Worm (Caenorhabditis elegans) whole organism, L2 larva: ENCODE results near the gene math-38.

Source experiments
- R02D3.7 ChIP-seq: fragments of 150-350 bp; optimal IDR thresholded peaks from 2 replicates; lab custom pipeline; 2014; ENCODE audit warnings: missing biosample characterization, missing genetic modification characterization
- Y55F3AM.14 ChIP-seq: fragments of 200-800 bp; sonication (Bioruptor generic); optimal IDR thresholded peaks from 2 replicates; lab custom pipeline; 2018; ENCODE audit warnings: mild to moderate bottlenecking, missing genetic modification characterization, missing compliant biosample characterization
- ZK546.5 ChIP-seq: sonication (generic microtip); optimal IDR thresholded peaks from 2 replicates; lab custom pipeline; 2017; ENCODE audit warnings: missing biosample characterization, missing genetic modification characterization
- aly-2 ChIP-seq: fragments of 150-350 bp; optimal IDR thresholded peaks from 2 replicates; lab custom pipeline; 2014; ENCODE audit warnings: missing biosample characterization, missing genetic modification characterization
- blmp-1 ChIP-seq: sonication (generic microtip); optimal IDR thresholded peaks from 2 replicates; lab custom pipeline; 2017; ENCODE audit warnings: missing genetic modification characterization, mild to moderate bottlenecking, missing compliant biosample characterization, antibody characterized with exemption, moderate library complexity; ENCODE audit not compliant: insufficient read depth
- crh-2 ChIP-seq: sonication (generic microtip); optimal IDR thresholded peaks from 2 replicates; lab custom pipeline; 2017; ENCODE audit warnings: missing biosample characterization, missing genetic modification characterization
- dmd-4 ChIP-seq: sonication (generic microtip); optimal IDR thresholded peaks from 2 replicates; lab custom pipeline; 2017; ENCODE audit warnings: missing biosample characterization, missing genetic modification characterization
- egl-27 ChIP-seq: sonication (generic microtip); optimal IDR thresholded peaks from 3 replicates; lab custom pipeline; 2017; ENCODE audit warnings: missing biosample characterization, missing genetic modification reagents, missing genetic modification characterization
- elt-3 ChIP-seq: sonication (generic microtip); optimal IDR thresholded peaks from 2 replicates; lab custom pipeline; 2017; ENCODE audit warnings: missing biosample characterization, missing genetic modification characterization
- fos-1 ChIP-seq: fragments of 150-350 bp; optimal IDR thresholded peaks from 2 replicates; lab custom pipeline; 2014; ENCODE audit warnings: missing biosample characterization, missing genetic modification characterization
- gmeb-1 ChIP-seq: fragments of 150-350 bp; optimal IDR thresholded peaks from 2 replicates; lab custom pipeline; 2014; ENCODE audit warnings: missing biosample characterization, missing genetic modification characterization
- lin-11 ChIP-seq: fragments of 150-350 bp; sonication (generic microtip); optimal IDR thresholded peaks from 2 replicates; lab custom pipeline; 2014; ENCODE audit warnings: missing biosample characterization, missing genetic modification characterization, inconsistent platforms, mixed read lengths
- lin-13 ChIP-seq: fragments of 150-350 bp; optimal IDR thresholded peaks from 2 replicates; lab custom pipeline; 2014; ENCODE audit warnings: missing biosample characterization, missing genetic modification reagents, missing genetic modification characterization
- lsy-2 ChIP-seq, 2 experiments: fragments of 150-350 bp in 1 of 2; sonication (generic microtip) in 1 of 2; optimal IDR thresholded peaks; 2 replicates each; lab custom pipeline; 2014 to 2017; ENCODE audit warnings: missing biosample characterization in 2 of 2, missing genetic modification characterization in 2 of 2
- mab-5 ChIP-seq: fragments of 150-350 bp; optimal IDR thresholded peaks from 2 replicates; lab custom pipeline; 2014; ENCODE audit warnings: missing biosample characterization, missing genetic modification characterization
- nhr-10 ChIP-seq: sonication (generic microtip); optimal IDR thresholded peaks from 2 replicates; lab custom pipeline; 2017; ENCODE audit warnings: missing biosample characterization, missing genetic modification characterization
- nhr-11 ChIP-seq: fragments of 150-350 bp; optimal IDR thresholded peaks from 2 replicates; lab custom pipeline; 2014; ENCODE audit warnings: missing biosample characterization, missing genetic modification characterization
- nhr-12 ChIP-seq: fragments of 150-350 bp; optimal IDR thresholded peaks from 2 replicates; lab custom pipeline; 2014; ENCODE audit warnings: missing biosample characterization, missing genetic modification characterization
- nhr-129 ChIP-seq: fragments of 150-350 bp; optimal IDR thresholded peaks from 2 replicates; lab custom pipeline; 2014; ENCODE audit warnings: missing biosample characterization, missing genetic modification characterization
- nhr-21 ChIP-seq: fragments of 150-350 bp; optimal IDR thresholded peaks from 2 replicates; lab custom pipeline; 2014; ENCODE audit warnings: missing biosample characterization, missing genetic modification characterization
- nhr-23 ChIP-seq: fragments of 150-350 bp; optimal IDR thresholded peaks from 2 replicates; lab custom pipeline; 2014; ENCODE audit warnings: missing biosample characterization, missing genetic modification reagents, missing genetic modification characterization
- nhr-237 ChIP-seq: fragments of 150-350 bp; optimal IDR thresholded peaks from 2 replicates; lab custom pipeline; 2014; ENCODE audit warnings: missing biosample characterization, missing genetic modification characterization
- nhr-25 ChIP-seq: fragments of 150-350 bp; sonication (generic microtip); optimal IDR thresholded peaks from 3 replicates; lab custom pipeline; 2014; ENCODE audit warnings: missing biosample characterization, missing genetic modification characterization
- nhr-6 ChIP-seq: fragments of 150-350 bp; optimal IDR thresholded peaks from 2 replicates; lab custom pipeline; 2014; ENCODE audit warnings: missing biosample characterization, missing genetic modification characterization
- nhr-77 ChIP-seq: fragments of 150-350 bp; optimal IDR thresholded peaks from 2 replicates; lab custom pipeline; 2014; ENCODE audit warnings: missing biosample characterization, missing genetic modification characterization
- peb-1 ChIP-seq: fragments of 150-350 bp; optimal IDR thresholded peaks from 2 replicates; lab custom pipeline; 2014; ENCODE audit warnings: missing biosample characterization, missing genetic modification characterization
- sem-4 ChIP-seq: fragments of 150-350 bp; optimal IDR thresholded peaks from 2 replicates; lab custom pipeline; 2014; ENCODE audit warnings: missing biosample characterization, missing genetic modification reagents, missing genetic modification characterization
- sma-9 ChIP-seq, 2 experiments: fragments of 150-350 bp in 1 of 2; sonication (generic microtip) in 1 of 2; optimal IDR thresholded peaks; 2 replicates each; lab custom pipeline; 2014 to 2016; ENCODE audit warnings: missing genetic modification characterization in 2 of 2, mild to moderate bottlenecking in 1 of 2, missing biosample characterization in 1 of 2, missing compliant biosample characterization in 1 of 2, missing genetic modification reagents in 1 of 2, moderate library complexity in 1 of 2
- snpc-4 ChIP-seq: fragments of 150-350 bp; optimal IDR thresholded peaks from 2 replicates; lab custom pipeline; 2014; ENCODE audit warnings: missing biosample characterization, missing genetic modification characterization
- unc-62 ChIP-seq: fragments of 150-350 bp; optimal IDR thresholded peaks from 2 replicates; lab custom pipeline; 2014; ENCODE audit warnings: missing biosample characterization, missing genetic modification reagents, missing genetic modification characterization
- zag-1 ChIP-seq: fragments of 150-350 bp; optimal IDR thresholded peaks from 2 replicates; lab custom pipeline; 2014; ENCODE audit warnings: missing biosample characterization, missing genetic modification characterization
- ztf-1 ChIP-seq: fragments of 200-800 bp; sonication (Bioruptor generic); conservative IDR thresholded peaks from 2 replicates; pipeline ENCODE4 v1.3.6; 2022; ENCODE audit warnings: missing genetic modification characterization, missing compliant biosample characterization
- ztf-11 ChIP-seq: sonication (generic microtip); optimal IDR thresholded peaks from 2 replicates; lab custom pipeline; 2017; ENCODE audit warnings: missing biosample characterization, missing genetic modification characterization
- ztf-4 ChIP-seq: fragments of 150-350 bp; optimal IDR thresholded peaks from 2 replicates; lab custom pipeline; 2014; ENCODE audit warnings: missing biosample characterization, missing genetic modification characterization

Gene math-38

DNA sequence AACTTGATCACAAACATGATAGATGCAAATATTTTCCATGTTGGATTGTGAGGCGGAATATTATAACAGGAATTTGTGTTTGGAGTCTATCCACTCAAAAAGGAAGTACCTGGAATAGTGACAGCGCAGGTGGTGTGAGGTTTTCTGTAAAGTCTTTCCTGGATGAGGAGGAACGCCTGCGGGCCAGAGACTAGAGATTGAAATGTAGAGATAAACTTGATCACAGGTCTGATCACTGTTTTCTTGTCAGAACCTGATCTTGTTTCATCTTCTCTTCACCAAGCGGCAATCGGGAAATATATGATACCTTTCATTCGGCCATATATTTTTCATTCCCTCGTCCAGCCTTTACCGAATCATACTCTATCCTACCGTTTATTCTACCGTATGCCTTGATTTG is 6.5 kb upstream of the math-38 start, which contains the start of gene T07H3.8:
T07H3.8 (plus strand) TSS at position 301 of the 400 bp plus-strand sequence.
- TF ChIP-seq egl-27 (tag; lab: Kevin White, UChicago) (no peak), crh-2 (tag; lab: Kevin White, UChicago) (no peak), nhr-23 (tag; lab: Kevin White, UChicago) (no peak), sma-9 (GFP tag; optimal IDR thresholded peaks at IDR 0.05; lab: Kevin White, UChicago) (no peak), sma-9 (tag; optimal IDR thresholded peaks at IDR 0.05; lab: Kevin White, UChicago) (no peak), fos-1 (no peak), ztf-11 (tag; lab: Kevin White, UChicago) (no peak), nhr-237 (tag; lab: Kevin White, UChicago) (no peak), zag-1 (tag; lab: Kevin White, UChicago) (no peak), snpc-4 (no peak)
- TF ChIP-seq, all 48 proteins: peak for 0

DNA sequence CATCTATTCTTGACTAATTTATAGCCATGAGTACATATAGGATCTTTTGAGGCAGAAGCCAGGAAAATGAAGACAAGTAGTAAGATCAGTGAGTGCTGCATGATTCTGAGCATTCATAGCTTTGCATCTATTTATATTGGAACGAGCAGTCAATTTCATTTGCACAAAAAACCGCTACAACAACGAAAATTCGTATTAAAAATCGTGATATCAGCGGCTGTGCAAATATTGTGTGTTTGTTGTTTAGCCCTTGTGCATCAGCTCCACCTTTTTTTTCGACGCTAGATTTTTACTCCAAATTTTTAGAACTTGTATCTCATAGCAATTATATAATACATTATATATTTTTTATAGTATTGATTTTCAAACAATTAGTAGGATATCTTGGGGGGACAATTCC is 4.4 kb upstream of the math-38 start, which contains the start of gene clec-21:
clec-21 (minus strand) TSS at position 101 of the 400 bp plus-strand sequence.
- TF ChIP-seq dmd-4 (tag; lab: Kevin White, UChicago) (no peak), blmp-1 (no peak), lin-11 (tag; lab: Kevin White, UChicago) (no peak)

DNA sequence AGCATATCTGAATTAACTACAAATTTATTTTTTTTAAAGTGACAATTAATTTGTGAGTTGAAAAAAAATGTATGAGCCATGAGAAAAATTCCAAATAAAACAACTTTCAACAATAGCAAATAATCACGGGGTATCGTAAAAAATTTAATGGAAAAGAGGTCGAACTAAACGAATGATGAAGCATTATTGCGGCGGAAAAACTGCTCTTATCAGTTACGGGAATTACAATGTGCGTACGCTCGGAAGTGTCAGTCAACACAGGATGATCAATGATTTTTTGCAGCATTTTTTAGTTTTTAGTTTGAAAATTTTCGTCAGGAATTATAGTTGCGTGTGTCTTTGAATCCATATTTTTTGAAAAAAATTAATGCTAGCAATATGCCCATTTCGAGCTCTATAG is 3.0 kb downstream of the math-38 start:
- TF ChIP-seq fos-1 (peak; percentile 82), nhr-237 (tag; lab: Kevin White, UChicago) (no peak)

DNA sequence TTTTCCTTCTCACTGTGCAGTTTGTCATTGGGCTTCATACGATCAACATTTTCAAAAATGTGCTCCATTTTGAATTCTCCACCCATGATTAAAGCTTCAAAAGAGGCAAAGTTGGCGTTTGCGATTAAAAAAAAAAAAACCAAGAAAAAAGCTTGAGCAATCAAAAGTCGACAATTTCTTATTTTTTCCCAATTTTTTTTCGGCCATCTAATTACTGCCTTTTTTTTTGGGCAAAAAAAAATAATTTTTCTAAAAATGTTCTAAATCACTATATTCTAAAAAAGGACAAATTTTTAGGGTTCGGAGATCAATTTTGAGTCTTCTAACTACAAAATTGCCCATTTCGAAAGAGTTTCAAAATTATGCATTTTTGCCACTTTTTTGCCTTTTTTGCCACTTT is 3.8 kb downstream of the math-38 start, which contains the start of gene K05F6.10:
K05F6.10 (minus strand) TSS at position 101 of the 400 bp plus-strand sequence.
- TF ChIP-seq ztf-4 = no peak
- no peak for TF ChIP-seq sem-4 (tag; lab: Kevin White, UChicago)
- no peak for TF ChIP-seq ztf-1
- TF ChIP-seq nhr-23 (tag; lab: Kevin White, UChicago) = no peak

DNA sequence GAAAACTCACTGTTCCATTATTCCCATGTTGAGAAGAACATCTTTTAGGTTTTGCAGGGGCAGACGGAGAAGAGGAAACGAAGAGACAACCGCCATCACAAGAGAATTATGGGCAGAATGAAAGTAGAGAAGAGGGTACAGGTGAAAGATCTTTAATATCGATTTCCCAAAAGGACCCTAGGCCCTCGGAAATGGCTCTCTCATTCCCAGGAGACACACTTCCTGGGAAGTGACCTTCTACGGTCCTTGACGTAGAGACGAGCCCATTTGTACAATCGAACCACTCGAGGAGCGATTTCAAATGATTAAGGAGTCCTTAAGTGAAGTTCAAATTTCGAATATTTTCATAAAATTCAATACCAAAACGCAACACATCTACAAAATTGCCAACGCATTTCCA is 8.8 kb downstream of the math-38 start, which contains the start of gene fbxb-46:
fbxb-46 (minus strand) TSS at position 101 of the 400 bp plus-strand sequence.
- TF ChIP-seq ztf-4 = no peak

DNA sequence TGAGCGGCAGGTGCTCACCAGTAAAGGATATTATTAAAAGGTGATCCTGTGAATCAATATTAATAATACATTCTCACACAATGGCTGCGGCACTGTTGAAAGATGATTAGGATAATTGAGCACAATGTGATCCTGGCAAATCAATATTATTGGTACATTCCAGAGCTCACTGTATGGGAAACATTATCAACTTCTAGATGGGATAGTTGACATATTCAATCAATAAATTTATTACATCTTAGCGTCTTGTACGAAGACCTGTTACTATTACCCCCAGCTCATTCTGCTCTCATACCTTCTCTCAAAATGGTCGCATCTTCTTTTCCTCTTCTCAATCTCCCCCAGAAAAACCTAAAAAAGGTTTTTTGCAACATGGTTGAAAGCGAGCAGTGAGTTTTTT is 11.6 kb downstream of the math-38 start, which contains the start of gene fbxb-49:
fbxb-49 (plus strand) TSS at position 301 of the 400 bp plus-strand sequence.
- TF ChIP-seq elt-3 (tag; lab: Kevin White, UChicago) = no peak
- TF ChIP-seq ZK546.5 (tag; lab: Kevin White, UChicago) = no peak
- no peak for TF ChIP-seq blmp-1
- no peak for TF ChIP-seq lin-13 (GFP tag; lab: Kevin White, UChicago)
- no peak for TF ChIP-seq aly-2 (tag; lab: Kevin White, UChicago)
- TF ChIP-seq sma-9 (GFP tag; optimal IDR thresholded peaks at IDR 0.05; lab: Kevin White, UChicago) = no peak
- TF ChIP-seq sma-9 (tag; optimal IDR thresholded peaks at IDR 0.05; lab: Kevin White, UChicago) = no peak
- TF ChIP-seq nhr-129 = no peak
- no peak for TF ChIP-seq nhr-10 (tag; lab: Kevin White, UChicago)
- no peak for TF ChIP-seq nhr-237 (tag; lab: Kevin White, UChicago)
- TF ChIP-seq snpc-4 = no peak
- no peak for TF ChIP-seq lin-11 (tag; lab: Kevin White, UChicago)
- no peak for TF ChIP-seq lsy-2 (tag; optimal IDR thresholded peaks at IDR 0.05; lab: Kevin White, UChicago)
- TF ChIP-seq nhr-21 (tag; lab: Kevin White, UChicago) = no peak
- no peak for TF ChIP-seq mab-5 (tag; lab: Kevin White, UChicago)
- TF ChIP-seq nhr-77 (tag; lab: Kevin White, UChicago) = no peak
- TF ChIP-seq nhr-25 (tag; lab: Kevin White, UChicago) = no peak
- no peak for TF ChIP-seq gmeb-1 (tag; lab: Kevin White, UChicago)
- TF ChIP-seq unc-62 (GFP tag; lab: Kevin White, UChicago) = no peak
- no peak for TF ChIP-seq ztf-11 (tag; lab: Kevin White, UChicago)
- TF ChIP-seq R02D3.7 (tag; lab: Kevin White, UChicago) = no peak

DNA sequence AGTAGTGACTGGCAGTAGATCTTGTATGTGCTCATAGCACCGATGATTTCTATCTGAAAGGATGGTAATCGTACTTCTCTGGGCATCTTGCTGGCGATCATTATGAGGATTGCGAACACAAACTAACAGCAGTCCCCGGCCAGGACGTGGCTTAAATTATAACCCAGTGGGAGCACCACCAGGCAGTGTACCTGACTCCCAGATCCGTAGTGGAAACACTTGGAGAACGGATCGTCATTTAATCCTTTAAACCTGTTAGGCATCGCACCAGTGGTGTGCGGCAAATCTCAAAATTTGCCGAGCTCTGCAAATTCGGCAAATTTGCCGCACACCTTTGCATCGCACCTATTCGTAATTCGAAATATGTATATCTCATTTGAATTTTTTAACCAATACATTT is 12.1 kb downstream of the math-38 start, which contains the start of gene K05F6.8:
K05F6.8 (minus strand) TSS at position 101 of the 400 bp plus-strand sequence.
- TF ChIP-seq nhr-10 (tag; lab: Kevin White, UChicago) = no peak
- TF ChIP-seq crh-2 (tag; lab: Kevin White, UChicago) = no peak
- no peak for TF ChIP-seq nhr-237 (tag; lab: Kevin White, UChicago)
- no peak for TF ChIP-seq gmeb-1 (tag; lab: Kevin White, UChicago)
- TF ChIP-seq peb-1 (tag; lab: Kevin White, UChicago) = no peak
- no peak for TF ChIP-seq egl-27 (tag; lab: Kevin White, UChicago)
- TF ChIP-seq aly-2 (tag; lab: Kevin White, UChicago) = no peak
- no peak for TF ChIP-seq nhr-11 (tag; lab: Kevin White, UChicago)
- TF ChIP-seq R02D3.7 (tag; lab: Kevin White, UChicago) = no peak
- TF ChIP-seq nhr-6 (tag; lab: Kevin White, UChicago) = no peak
- TF ChIP-seq Y55F3AM.14 (GFP tag; lab: Kevin White, UChicago) = no peak
- TF ChIP-seq nhr-12 (tag; lab: Kevin White, UChicago) = no peak
- no peak for TF ChIP-seq ztf-4
